Worm (Caenorhabditis elegans) whole organism, young adult: Measurements from ENCODE around the gene D1054.8.

ENCODE experiments used
- F10E7.11 ChIP-seq: sonication (generic microtip); optimal IDR thresholded peaks from 2 replicates; lab custom pipeline; 2017; ENCODE audit warnings: mild to moderate bottlenecking, missing genetic modification characterization, moderate library complexity, missing compliant biosample characterization
- F22D6.2 ChIP-seq: sonication (generic microtip); optimal IDR thresholded peaks from 2 replicates; lab custom pipeline; 2016; ENCODE audit warnings: mild to moderate bottlenecking, missing genetic modification characterization, missing compliant biosample characterization
- F39B2.1 ChIP-seq: fragments of 200-800 bp; sonication (Bioruptor generic); IDR thresholded peaks from 2 replicates; pipeline ENCODE4 v1.3.6; 2022; ENCODE audit warnings: missing genetic modification reagents, missing genetic modification characterization, missing compliant biosample characterization
- F52B5.7 ChIP-seq: sonication (generic microtip); optimal IDR thresholded peaks from 2 replicates; lab custom pipeline; 2016; ENCODE audit warnings: mild to moderate bottlenecking, missing genetic modification characterization, missing compliant biosample characterization
- F57A8.1 ChIP-seq: fragments of 200-800 bp; sonication (Bioruptor generic); optimal IDR thresholded peaks from 2 replicates; lab custom pipeline; 2018; ENCODE audit warnings: mild to moderate bottlenecking, missing genetic modification characterization, moderate library complexity, missing compliant biosample characterization
- F57C9.4 ChIP-seq: sonication (generic microtip); optimal IDR thresholded peaks from 2 replicates; lab custom pipeline; 2017; ENCODE audit warnings: mild to moderate bottlenecking, missing genetic modification characterization, missing compliant biosample characterization
- K12H6.12 ChIP-seq: fragments of 200-800 bp; sonication (Bioruptor generic); optimal IDR thresholded peaks from 2 replicates; lab custom pipeline; 2018; ENCODE audit warnings: mild to moderate bottlenecking, missing genetic modification characterization, missing compliant biosample characterization
- T26A5.8 ChIP-seq: sonication (generic microtip); optimal IDR thresholded peaks from 2 replicates; lab custom pipeline; 2016; ENCODE audit warnings: missing genetic modification characterization, missing compliant biosample characterization
- Y53G8AR.9 ChIP-seq: fragments of 200-800 bp; sonication (Bioruptor generic); conservative IDR thresholded peaks from 2 replicates; pipeline ENCODE4 v1.3.6; 2022; ENCODE audit warnings: missing genetic modification reagents, missing genetic modification characterization, missing compliant biosample characterization
- akir-1 ChIP-seq: fragments of 200-800 bp; sonication (Bioruptor generic); optimal IDR thresholded peaks from 2 replicates; lab custom pipeline; 2018; ENCODE audit warnings: mild to moderate bottlenecking, missing genetic modification characterization, moderate library complexity, missing compliant biosample characterization
- ama-1 ChIP-seq, 3 experiments: fragments of 150-350 bp in 1 of 3; sonication (generic microtip) in 2 of 3; optimal IDR thresholded peaks; 2 replicates each; lab custom pipeline; 2014 to 2018; ENCODE audit warnings: missing biosample characterization in 2 of 3, missing genetic modification characterization in 2 of 3, missing genetic modification reagents in 2 of 3
- aptf-3 ChIP-seq: fragments of 200-800 bp; sonication (Bioruptor generic); IDR thresholded peaks from 2 replicates; pipeline ENCODE4 v1.3.6; 2022; ENCODE audit warnings: missing genetic modification characterization, missing compliant biosample characterization
- atf-7 ChIP-seq: sonication (generic microtip); optimal IDR thresholded peaks from 2 replicates; lab custom pipeline; 2017; ENCODE audit warnings: mild to moderate bottlenecking, missing genetic modification characterization, missing compliant biosample characterization
- attf-3 ChIP-seq: fragments of 200-800 bp; sonication (Bioruptor generic); conservative IDR thresholded peaks from 2 replicates; pipeline ENCODE4 v1.3.6; 2022; ENCODE audit warnings: missing genetic modification reagents, missing genetic modification characterization, missing compliant biosample characterization
- cebp-1 ChIP-seq, 2 experiments: fragments of 200-800 bp in 1 of 2; sonication (Bioruptor generic) in 1 of 2; sonication (generic microtip) in 1 of 2; IDR thresholded peaks in 1 of 2; optimal IDR thresholded peaks in 1 of 2; 2 replicates each; pipeline versions ENCODE4 v1.3.6 to Lab custom; 2017 to 2022; ENCODE audit warnings: missing compliant biosample characterization in 2 of 2, missing genetic modification characterization in 2 of 2, mild to moderate bottlenecking in 1 of 2, missing genetic modification reagents in 1 of 2, moderate library complexity in 1 of 2
- ceh-100 ChIP-seq: fragments of 200-800 bp; sonication (Bioruptor generic); IDR thresholded peaks from 2 replicates; pipeline ENCODE4 v1.3.6; 2022; ENCODE audit warnings: missing genetic modification reagents, missing genetic modification characterization, missing compliant biosample characterization
- ceh-40 ChIP-seq: fragments of 200-800 bp; sonication (Bioruptor generic); IDR thresholded peaks from 2 replicates; pipeline ENCODE4 v1.3.6; 2022; ENCODE audit warnings: missing genetic modification characterization, missing compliant biosample characterization
- ceh-91 ChIP-seq: fragments of 200-800 bp; sonication (Bioruptor generic); IDR thresholded peaks from 2 replicates; pipeline ENCODE4 v1.3.6; 2022; ENCODE audit warnings: missing genetic modification reagents, missing genetic modification characterization, missing compliant biosample characterization
- chd-7 ChIP-seq: sonication (generic microtip); optimal IDR thresholded peaks from 2 replicates; lab custom pipeline; 2016; ENCODE audit warnings: mild to moderate bottlenecking, missing genetic modification characterization, moderate library complexity, missing compliant biosample characterization
- efl-1 ChIP-seq: fragments of 150-350 bp; optimal IDR thresholded peaks from 2 replicates; lab custom pipeline; 2014; ENCODE audit warnings: missing biosample characterization, missing genetic modification reagents, missing genetic modification characterization
- egl-18 ChIP-seq: fragments of 200-800 bp; sonication (Bioruptor generic); IDR thresholded peaks from 2 replicates; pipeline ENCODE4 v1.3.6; 2022; ENCODE audit warnings: missing genetic modification reagents, missing genetic modification characterization, missing compliant biosample characterization
- egrh-3 ChIP-seq: fragments of 200-800 bp; sonication (Bioruptor generic); IDR thresholded peaks from 2 replicates; pipeline ENCODE4 v1.3.6; 2022; ENCODE audit warnings: missing genetic modification reagents, missing genetic modification characterization, missing compliant biosample characterization
- gei-17 ChIP-seq: fragments of 200-800 bp; sonication (Bioruptor generic); optimal IDR thresholded peaks from 2 replicates; lab custom pipeline; 2018; ENCODE audit warnings: mild to moderate bottlenecking, missing genetic modification characterization, missing compliant biosample characterization
- him-1 ChIP-seq: sonication (generic microtip); optimal IDR thresholded peaks from 2 replicates; lab custom pipeline; 2016; ENCODE audit warnings: missing genotype, missing genetic modification reagents, missing genetic modification characterization, missing compliant biosample characterization
- hmg-1.2 ChIP-seq: fragments of 200-800 bp; sonication (Bioruptor generic); IDR thresholded peaks from 2 replicates; pipeline ENCODE4 v1.3.6; 2022; ENCODE audit warnings: missing genetic modification reagents, missing genetic modification characterization, missing compliant biosample characterization
- hrde-1 ChIP-seq: sonication (generic microtip); optimal IDR thresholded peaks from 2 replicates; lab custom pipeline; 2016; ENCODE audit warnings: missing genetic modification characterization, mild to moderate bottlenecking, missing compliant biosample characterization, moderate library complexity, missing genotype, missing genetic modification reagents, borderline replicate concordance
- lin-35 ChIP-seq, 3 experiments: fragments of 150-350 bp in 2 of 3; sonication (generic microtip) in 1 of 3; optimal IDR thresholded peaks; 2 replicates each; lab custom pipeline; 2014 to 2018; ENCODE audit warnings: missing biosample characterization in 3 of 3, missing genetic modification characterization in 3 of 3, missing genetic modification reagents in 3 of 3
- lin-54 ChIP-seq: fragments of 200-800 bp; sonication (Bioruptor generic); optimal IDR thresholded peaks from 2 replicates; lab custom pipeline; 2018; ENCODE audit warnings: mild to moderate bottlenecking, missing genetic modification characterization, missing compliant biosample characterization
- madf-3 ChIP-seq: fragments of 200-800 bp; sonication (Bioruptor generic); IDR thresholded peaks from 2 replicates; pipeline ENCODE4 v1.3.6; 2022; ENCODE audit warnings: missing genetic modification reagents, missing genetic modification characterization, missing compliant biosample characterization
- madf-8 ChIP-seq: fragments of 200-800 bp; sonication (Bioruptor generic); conservative IDR thresholded peaks from 2 replicates; pipeline ENCODE4 v1.3.6; 2022; ENCODE audit warnings: missing genetic modification reagents, missing genetic modification characterization, missing compliant biosample characterization
- nfya-2 ChIP-seq: fragments of 200-800 bp; sonication (Bioruptor generic); IDR thresholded peaks from 2 replicates; pipeline ENCODE4 v1.3.6; 2022; ENCODE audit warnings: missing genetic modification reagents, missing genetic modification characterization, missing compliant biosample characterization
- nfyb-1 ChIP-seq: fragments of 200-800 bp; sonication (Bioruptor generic); IDR thresholded peaks from 2 replicates; pipeline ENCODE4 v1.3.6; 2022; ENCODE audit warnings: missing genetic modification reagents, missing genetic modification characterization, missing compliant biosample characterization
- nhr-179 ChIP-seq: sonication (generic microtip); optimal IDR thresholded peaks from 2 replicates; lab custom pipeline; 2016; ENCODE audit warnings: mild to moderate bottlenecking, missing genetic modification characterization, missing compliant biosample characterization
- nhr-27 ChIP-seq: fragments of 200-800 bp; sonication (Bioruptor generic); optimal IDR thresholded peaks from 2 replicates; lab custom pipeline; 2018; ENCODE audit warnings: mild to moderate bottlenecking, missing genetic modification characterization, moderate library complexity, missing compliant biosample characterization
- nhr-80 ChIP-seq: sonication (generic microtip); optimal IDR thresholded peaks from 2 replicates; lab custom pipeline; 2016; ENCODE audit warnings: missing genetic modification characterization, missing compliant biosample characterization
- pbrm-1 ChIP-seq: fragments of 200-800 bp; sonication (Bioruptor generic); IDR thresholded peaks from 2 replicates; pipeline ENCODE4 v1.3.6; 2022; ENCODE audit warnings: missing genetic modification reagents, missing genetic modification characterization, missing compliant biosample characterization
- repo-1 ChIP-seq: sonication (generic microtip); optimal IDR thresholded peaks from 2 replicates; lab custom pipeline; 2017; ENCODE audit warnings: mild to moderate bottlenecking, missing genetic modification characterization, missing compliant biosample characterization
- sea-2 ChIP-seq: fragments of 200-800 bp; sonication (Bioruptor generic); IDR thresholded peaks from 2 replicates; pipeline ENCODE4 v1.3.6; 2022; ENCODE audit warnings: missing genetic modification characterization, missing compliant biosample characterization
- snpc-1.1 ChIP-seq: sonication (generic microtip); optimal IDR thresholded peaks from 2 replicates; lab custom pipeline; 2017; ENCODE audit warnings: missing genetic modification characterization, mild to moderate bottlenecking, missing compliant biosample characterization, antibody characterized with exemption, moderate library complexity, missing genotype, missing genetic modification reagents; ENCODE audit not compliant: insufficient read depth
- snpc-1.3 ChIP-seq: sonication (generic microtip); optimal IDR thresholded peaks from 2 replicates; lab custom pipeline; 2017; ENCODE audit warnings: missing genetic modification characterization, mild to moderate bottlenecking, missing compliant biosample characterization, antibody characterized with exemption, moderate library complexity, missing genotype, missing genetic modification reagents; ENCODE audit not compliant: insufficient read depth
- snpc-4 ChIP-seq, 5 experiments: fragments of 150-350 bp in 1 of 5; sonication (generic microtip) in 4 of 5; optimal IDR thresholded peaks; 2 replicates each; lab custom pipeline; 2014 to 2018; ENCODE audit warnings: missing genetic modification characterization in 5 of 5, missing biosample characterization in 3 of 5, antibody characterized with exemption in 2 of 5, mild to moderate bottlenecking in 2 of 5, missing compliant biosample characterization in 2 of 5, missing genotype in 2 of 5, moderate library complexity in 2 of 5, missing genetic modification reagents in 1 of 5
- tbp1 ChIP-seq: fragments of 200-800 bp; sonication (Bioruptor generic); optimal IDR thresholded peaks from 2 replicates; lab custom pipeline; 2018; ENCODE audit warnings: mild to moderate bottlenecking, missing genetic modification characterization, missing compliant biosample characterization
- zfh-2 ChIP-seq: fragments of 200-800 bp; sonication (Bioruptor generic); conservative IDR thresholded peaks from 2 replicates; pipeline ENCODE4 v1.3.6; 2022; ENCODE audit warnings: missing genetic modification reagents, missing genetic modification characterization, missing compliant biosample characterization
- zim-3 ChIP-seq: sonication (generic microtip); optimal IDR thresholded peaks from 2 replicates; lab custom pipeline; 2017; ENCODE audit warnings: mild to moderate bottlenecking, missing genetic modification characterization, moderate library complexity, missing compliant biosample characterization
- ztf-22 ChIP-seq: fragments of 200-800 bp; sonication (Bioruptor generic); optimal IDR thresholded peaks from 2 replicates; lab custom pipeline; 2018; ENCODE audit warnings: mild to moderate bottlenecking, missing genetic modification characterization, moderate library complexity, missing compliant biosample characterization
- ztf-26 ChIP-seq: sonication (generic microtip); optimal IDR thresholded peaks from 2 replicates; lab custom pipeline; 2017; ENCODE audit warnings: missing genetic modification characterization, missing compliant biosample characterization

D1054.8 gene

DNA sequence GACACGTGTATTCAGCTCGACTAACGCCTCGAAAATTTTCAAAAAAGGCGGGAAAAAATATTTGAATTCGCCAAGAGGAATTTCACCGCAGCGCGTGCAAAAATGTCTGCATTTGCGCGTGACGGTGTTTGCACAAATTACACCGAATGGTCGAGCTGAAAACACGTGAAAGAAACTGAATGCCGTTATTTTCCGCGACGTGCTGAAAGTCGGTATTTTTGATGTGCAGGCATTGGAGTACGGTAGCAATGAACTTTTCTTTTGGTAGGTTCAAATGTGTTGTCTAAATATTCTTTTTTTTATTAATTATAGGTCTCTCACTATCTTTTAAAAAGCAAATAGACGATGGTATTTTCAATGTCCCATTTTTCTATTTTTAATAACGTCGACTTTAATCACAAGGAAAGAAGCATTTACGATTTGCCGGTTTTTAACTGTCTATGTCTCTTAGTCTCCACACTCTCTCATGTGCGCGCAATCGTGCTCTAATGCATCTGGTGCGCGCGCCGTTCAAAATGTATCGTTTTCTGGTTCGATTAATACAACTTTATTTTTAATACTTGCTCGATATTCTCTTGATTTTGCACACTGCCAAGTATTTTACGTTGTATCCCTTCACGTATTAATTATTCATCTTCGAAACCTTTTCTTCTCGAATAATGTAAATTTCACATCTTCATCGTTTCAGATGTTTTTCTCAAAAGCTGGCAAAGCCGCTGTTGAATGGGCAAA, 29.5 kb downstream of the D1054.8 start, which contains the start of the genes C29A12.1 and lig-1:
C29A12.1 (minus strand) TSS at position 63 of the 732 bp plus-strand sequence.
lig-1 (plus strand) TSS at position 682 of the 732 bp plus-strand sequence.
- TF ChIP-seq snpc-4 (GFP tag; optimal IDR thresholded peaks at IDR 0.05; lab: Kevin White, UChicago) (no peak), snpc-4 (tag; optimal IDR thresholded peaks at IDR 0.05; lab: Kevin White, UChicago) (no peak), snpc-1.1 (no peak), repo-1 (no peak), akir-1 (no peak), nhr-179 (tag; lab: Kevin White, UChicago) (no peak), lin-35 (GFP tag; optimal IDR thresholded peaks at IDR 0.05; lab: Kevin White, UChicago) (no peak), ztf-22 (GFP tag; lab: Kevin White, UChicago) (no peak), aptf-3 (GFP tag; lab: Robert Waterston, UW) (no peak), ztf-26 (no peak), egrh-3 (GFP tag; lab: Robert Waterston, UW) (no peak), nfyb-1 (no peak), cebp-1 (GFP tag; IDR thresholded peaks at IDR 0.05; lab: Robert Waterston, UW) (no peak), cebp-1 (tag; optimal IDR thresholded peaks at IDR 0.05; lab: Kevin White, UChicago) (no peak), snpc-1.3 (tag; lab: Kevin White, UChicago) (no peak), K12H6.12 (tag; lab: Kevin White, UChicago) (no peak), nhr-80 (tag; lab: Kevin White, UChicago) (no peak), ama-1 (optimal IDR thresholded peaks at IDR 0.05; lab: Kevin White, UChicago) (no peak), ama-1 (GFP tag; optimal IDR thresholded peaks at IDR 0.05; lab: Kevin White, UChicago) (no peak), pbrm-1 (peak; percentile 30; the same call in 1 of the 2 replicates), F57A8.1 (GFP tag; lab: Kevin White, UChicago) (no peak), madf-8 (GFP tag; lab: Robert Waterston, UW) (peak; percentile 65), Y53G8AR.9 (GFP tag; lab: Robert Waterston, UW) (no peak), zfh-2 (GFP tag; lab: Robert Waterston, UW) (no peak), F22D6.2 (no peak), tbp1 (GFP tag; lab: Kevin White, UChicago) (no peak), F39B2.1 (GFP tag; lab: Robert Waterston, UW) (no peak), him-1 (tag; lab: Kevin White, UChicago) (no peak), F52B5.7 (tag; lab: Kevin White, UChicago) (no peak), zim-3 (tag; lab: Kevin White, UChicago) (no peak), gei-17 (GFP tag; lab: Kevin White, UChicago) (no peak), madf-3 (peak; percentile 83), F57C9.4 (no peak), attf-3 (GFP tag; lab: Robert Waterston, UW) (no peak), egl-18 (no peak), T26A5.8 (no peak), hmg-1.2 (peak; percentile 66; the same call in 1 of the 2 replicates), ceh-91 (GFP tag; lab: Robert Waterston, UW) (peak; percentile 86), chd-7 (tag; lab: Kevin White, UChicago) (no peak), atf-7 (tag; lab: Kevin White, UChicago) (no peak), nhr-27 (tag; lab: Kevin White, UChicago) (no peak), efl-1 (peak; percentile 70), ceh-100 (0 out of 2 replicates have a peak, but pooled peaks have one; percentile 35), nfya-2 (GFP tag; lab: Robert Waterston, UW) (no peak), hrde-1 (tag; lab: Kevin White, UChicago) (no peak), sea-2 (no peak), ceh-40 (GFP tag; lab: Robert Waterston, UW) (no peak), F10E7.11 (tag; lab: Kevin White, UChicago) (no peak), lin-54 (GFP tag; lab: Kevin White, UChicago) (peak; percentile 55)
